Fruit fly (Drosophila melanogaster) whole organism, embryonic: ENCODE data around the gene CG43901.

Experiments
- Abd-B ChIP-seq: fragments of 200-800 bp; sonication (Bioruptor generic); optimal IDR thresholded peaks from 2 replicates; lab custom pipeline; 2018; ENCODE audit warnings: missing biosample characterization, mild to moderate bottlenecking, missing genetic modification characterization, moderate library complexity
- Aef1 ChIP-seq: fragments of 200-800 bp; sonication (Bioruptor generic); IDR thresholded peaks from 3 replicates; pipeline ENCODE4 v1.3.6; 2022; ENCODE audit warnings: missing biosample characterization, missing genetic modification characterization
- Atf3 ChIP-seq: fragments of 200-800 bp; sonication (Bioruptor generic); optimal IDR thresholded peaks from 3 replicates; lab custom pipeline; 2016; ENCODE audit warnings: missing biosample characterization, missing genetic modification characterization
- Bdp1 ChIP-seq: fragments of 200-800 bp; sonication (Bioruptor generic); optimal IDR thresholded peaks from 3 replicates; lab custom pipeline; 2016; ENCODE audit warnings: missing biosample characterization, missing genetic modification characterization
- Bteb2 ChIP-seq: fragments of 200-800 bp; sonication (Bioruptor generic); optimal IDR thresholded peaks from 2 replicates; lab custom pipeline; 2016; ENCODE audit warnings: missing biosample characterization, missing genetic modification characterization
- CG11398 ChIP-seq: fragments of 200-800 bp; sonication (Bioruptor generic); optimal IDR thresholded peaks from 2 replicates; lab custom pipeline; 2016; ENCODE audit warnings: missing biosample characterization, missing genetic modification characterization
- CG12155 ChIP-seq: fragments of 200-800 bp; sonication (Bioruptor generic); optimal IDR thresholded peaks from 3 replicates; lab custom pipeline; 2016; ENCODE audit warnings: missing biosample characterization, missing genetic modification characterization
- CG12744 ChIP-seq: fragments of 200-800 bp; sonication (Bioruptor generic); optimal IDR thresholded peaks from 2 replicates; lab custom pipeline; 2016; ENCODE audit warnings: missing biosample characterization, missing genetic modification characterization
- CG13424 ChIP-seq: fragments of 200-800 bp; sonication (Bioruptor generic); optimal IDR thresholded peaks from 2 replicates; lab custom pipeline; 2019; ENCODE audit warnings: missing biosample characterization, mild to moderate bottlenecking, missing genetic modification characterization, moderate library complexity
- CG13894 ChIP-seq: fragments of 200-800 bp; sonication (Bioruptor generic); optimal IDR thresholded peaks from 3 replicates; lab custom pipeline; 2018; ENCODE audit warnings: missing biosample characterization, mild to moderate bottlenecking, missing genetic modification characterization, moderate library complexity
- CG14050 ChIP-seq: fragments of 200-800 bp; sonication (Bioruptor generic); IDR thresholded peaks from 3 replicates; pipeline ENCODE4 v1.3.6; 2022; ENCODE audit warnings: missing biosample characterization, missing genetic modification characterization
- CG16815 ChIP-seq: fragments of 200-800 bp; sonication (Bioruptor generic); optimal IDR thresholded peaks from 3 replicates; lab custom pipeline; 2017; ENCODE audit warnings: missing biosample characterization, mild to moderate bottlenecking, missing genetic modification characterization
- CG17361 ChIP-seq: fragments of 200-800 bp; sonication (Bioruptor generic); IDR thresholded peaks from 3 replicates; pipeline ENCODE4 v1.3.6; 2022; ENCODE audit warnings: missing biosample characterization, missing genetic modification characterization
- CG18764 ChIP-seq: fragments of 200-800 bp; sonication (Bioruptor generic); optimal IDR thresholded peaks from 3 replicates; lab custom pipeline; 2016; ENCODE audit warnings: missing biosample characterization, missing genetic modification characterization
- CG2712 ChIP-seq: fragments of 200-800 bp; optimal IDR thresholded peaks from 3 replicates; lab custom pipeline; 2019; ENCODE audit warnings: missing biosample characterization, mild to moderate bottlenecking, missing genetic modification characterization, moderate library complexity
- CG32772 ChIP-seq: fragments of 200-800 bp; sonication (Bioruptor generic); IDR thresholded peaks from 2 replicates; pipeline ENCODE4 v1.3.6; 2022; ENCODE audit warnings: missing biosample characterization, missing genetic modification characterization
- CG3995 ChIP-seq: fragments of 200-800 bp; sonication (Bioruptor generic); optimal IDR thresholded peaks from 3 replicates; lab custom pipeline; 2016; ENCODE audit warnings: missing biosample characterization, missing genetic modification characterization
- CG5245 ChIP-seq: fragments of 200-800 bp; sonication (Bioruptor generic); optimal IDR thresholded peaks from 3 replicates; lab custom pipeline; 2016; ENCODE audit warnings: missing biosample characterization, missing genetic modification characterization
- CG6254 ChIP-seq: fragments of 200-800 bp; sonication (Bioruptor generic); optimal IDR thresholded peaks from 3 replicates; lab custom pipeline; 2017; ENCODE audit warnings: mild to moderate bottlenecking, missing biosample characterization, missing genetic modification reagents, missing genetic modification characterization
- CG6683 ChIP-seq: fragments of 200-800 bp; sonication (Bioruptor generic); optimal IDR thresholded peaks from 2 replicates; lab custom pipeline; 2017; ENCODE audit warnings: missing biosample characterization, mild to moderate bottlenecking, missing genetic modification characterization, missing genetic modification reagents
- CG7357 ChIP-seq: fragments of 200-800 bp; sonication (Bioruptor generic); IDR thresholded peaks from 3 replicates; pipeline ENCODE4 v1.3.6; 2022; ENCODE audit warnings: missing biosample characterization, missing genetic modification characterization
- CG7372 ChIP-seq: fragments of 200-800 bp; sonication (Bioruptor generic); IDR thresholded peaks from 2 replicates; pipeline ENCODE4 v1.3.6; 2022; ENCODE audit warnings: missing biosample characterization, missing genetic modification characterization
- Dp ChIP-seq: fragments of 200-800 bp; sonication (Bioruptor generic); optimal IDR thresholded peaks from 2 replicates; lab custom pipeline; 2018; ENCODE audit warnings: missing biosample characterization, mild to moderate bottlenecking, missing genetic modification characterization, moderate library complexity
- Dref ChIP-seq: fragments of 200-800 bp; sonication (Bioruptor generic); IDR thresholded peaks from 2 replicates; pipeline ENCODE4 v1.3.6; 2022; ENCODE audit warnings: missing biosample characterization, missing genetic modification characterization
- Fer3 ChIP-seq: fragments of 200-800 bp; sonication (Bioruptor generic); optimal IDR thresholded peaks from 2 replicates; lab custom pipeline; 2018; ENCODE audit warnings: missing biosample characterization, mild to moderate bottlenecking, missing genetic modification characterization, moderate library complexity
- H2.0 ChIP-seq: fragments of 200-800 bp; sonication (Bioruptor generic); IDR thresholded peaks from 2 replicates; pipeline ENCODE4 v1.3.6; 2022; ENCODE audit warnings: missing biosample characterization, missing genetic modification characterization
- HLH4C ChIP-seq: fragments of 200-800 bp; sonication (Bioruptor generic); IDR thresholded peaks from 3 replicates; pipeline ENCODE4 v1.3.6; 2022; ENCODE audit warnings: missing biosample characterization, missing genetic modification characterization; ENCODE audit not compliant: partially characterized antibody
- Med ChIP-seq: fragments of 200-800 bp; sonication (Bioruptor generic); peaks from one replicate; lab custom pipeline; 2016; ENCODE audit warnings: missing biosample characterization, missing genetic modification characterization, mild to moderate bottlenecking, inconsistent platforms, moderate library complexity
- Mes4 ChIP-seq: fragments of 200-800 bp; sonication (Bioruptor generic); optimal IDR thresholded peaks from 2 replicates; lab custom pipeline; 2016; ENCODE audit warnings: missing biosample characterization, missing genetic modification characterization
- NfI ChIP-seq: fragments of 200-800 bp; sonication (Bioruptor generic); optimal IDR thresholded peaks from 3 replicates; lab custom pipeline; 2018; ENCODE audit warnings: missing biosample characterization, mild to moderate bottlenecking, missing genetic modification characterization, moderate library complexity
- bab2 ChIP-seq: fragments of 200-800 bp; sonication (Bioruptor generic); optimal IDR thresholded peaks from 2 replicates; lab custom pipeline; 2016; ENCODE audit warnings: missing biosample characterization, missing genetic modification characterization
- bowl ChIP-seq: fragments of 200-800 bp; sonication (Bioruptor generic); IDR thresholded peaks from 2 replicates; pipeline ENCODE4 v1.3.6; 2022; ENCODE audit warnings: missing biosample characterization, missing genetic modification characterization
- chif ChIP-seq, 2 experiments: fragments of 200-800 bp; sonication (Bioruptor generic); optimal IDR thresholded peaks; 3 replicates each; lab custom pipeline; 2016; ENCODE audit warnings: missing biosample characterization in 2 of 2, missing genetic modification characterization in 2 of 2
- en ChIP-seq: fragments of 200-800 bp; sonication (Bioruptor generic); optimal IDR thresholded peaks from 2 replicates; lab custom pipeline; 2016; ENCODE audit warnings: missing biosample characterization, missing genetic modification characterization
- exex ChIP-seq: fragments of 200-800 bp; sonication (Bioruptor generic); optimal IDR thresholded peaks from 4 replicates; lab custom pipeline; 2018; ENCODE audit warnings: missing biosample characterization, mild to moderate bottlenecking, missing genetic modification characterization, moderate library complexity
- fd64A ChIP-seq: fragments of 200-800 bp; sonication (Bioruptor generic); optimal IDR thresholded peaks from 3 replicates; lab custom pipeline; 2018; ENCODE audit warnings: missing biosample characterization, mild to moderate bottlenecking, missing genetic modification characterization
- fu2 ChIP-seq: fragments of 200-800 bp; sonication (Bioruptor generic); optimal IDR thresholded peaks from 2 replicates; lab custom pipeline; 2016; ENCODE audit warnings: missing biosample characterization, missing genetic modification characterization
- kah ChIP-seq: fragments of 200-800 bp; sonication (Bioruptor generic); optimal IDR thresholded peaks from 2 replicates; lab custom pipeline; 2018; ENCODE audit warnings: missing biosample characterization, mild to moderate bottlenecking, missing genetic modification characterization
- lbe ChIP-seq: fragments of 200-800 bp; sonication (Bioruptor generic); optimal IDR thresholded peaks from 2 replicates; lab custom pipeline; 2016; ENCODE audit warnings: missing biosample characterization, mild to moderate bottlenecking, missing genetic modification characterization
- maf-S ChIP-seq: fragments of 200-800 bp; sonication (Bioruptor generic); optimal IDR thresholded peaks from 2 replicates; lab custom pipeline; 2016; ENCODE audit warnings: missing biosample characterization, missing genetic modification characterization
- org-1 ChIP-seq: fragments of 200-800 bp; sonication (Bioruptor generic); optimal IDR thresholded peaks from 2 replicates; lab custom pipeline; 2017; ENCODE audit warnings: missing biosample characterization, missing genetic modification characterization
- p53 ChIP-seq: fragments of 200-800 bp; sonication (Bioruptor generic); optimal IDR thresholded peaks from 2 replicates; lab custom pipeline; 2016; ENCODE audit warnings: missing biosample characterization, missing genetic modification characterization
- psq ChIP-seq: fragments of 200-800 bp; sonication (Bioruptor generic); optimal IDR thresholded peaks from 2 replicates; lab custom pipeline; 2017; ENCODE audit warnings: missing biosample characterization, missing genetic modification characterization
- stwl ChIP-seq: fragments of 200-800 bp; sonication (Bioruptor generic); optimal IDR thresholded peaks from 3 replicates; lab custom pipeline; 2018; ENCODE audit warnings: missing biosample characterization, mild to moderate bottlenecking, missing genetic modification characterization, moderate library complexity
- sug ChIP-seq: fragments of 200-800 bp; optimal IDR thresholded peaks from 2 replicates; lab custom pipeline; 2019; ENCODE audit warnings: missing biosample characterization, mild to moderate bottlenecking, missing genetic modification characterization, moderate library complexity
- tna ChIP-seq: fragments of 200-800 bp; sonication (Bioruptor generic); IDR thresholded peaks from 2 replicates; pipeline ENCODE4 v1.3.6; 2022; ENCODE audit warnings: missing biosample characterization, missing genetic modification characterization; ENCODE audit not compliant: partially characterized antibody
- unc-4 ChIP-seq: fragments of 200-800 bp; sonication (Bioruptor generic); IDR thresholded peaks from 2 replicates; pipeline ENCODE4 v1.3.6; 2022; ENCODE audit warnings: missing biosample characterization, missing genetic modification characterization; ENCODE audit not compliant: partially characterized antibody
- vvl ChIP-seq: fragments of 200-800 bp; sonication (Bioruptor generic); IDR thresholded peaks from 2 replicates; pipeline ENCODE4 v1.3.6; 2022; ENCODE audit warnings: missing biosample characterization, missing genetic modification characterization
- wek ChIP-seq: fragments of 200-800 bp; sonication (Bioruptor generic); optimal IDR thresholded peaks from 3 replicates; lab custom pipeline; 2018; ENCODE audit warnings: missing biosample characterization, mild to moderate bottlenecking, missing genetic modification characterization, moderate library complexity

CG43901 gene

DNA sequence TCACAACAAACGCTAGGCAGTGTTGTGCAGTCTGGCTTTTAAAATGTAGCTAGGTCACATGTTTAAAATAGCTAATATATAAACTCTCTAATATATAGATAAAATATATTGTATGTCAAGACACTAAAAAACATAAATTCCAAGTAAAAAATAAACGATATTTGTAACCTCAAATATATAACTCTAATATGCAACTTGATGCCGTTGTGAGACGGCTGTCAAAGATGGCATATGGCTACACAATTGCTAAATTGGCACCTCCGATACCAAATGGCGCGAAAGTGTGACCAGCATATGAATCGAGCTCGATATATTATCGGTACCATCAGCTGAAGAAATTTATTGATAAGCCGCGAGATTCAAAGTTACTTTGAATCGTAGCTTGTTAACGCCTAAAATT lies 6.3 kb upstream of the CG43901 start, which contains the start of gene CG1582 (continued):
- TF ChIP-seq NfI (GFP tag; lab: Kevin White, UChicago) (no peak), Dp (GFP tag; lab: Kevin White, UChicago) (peak; percentile 80), kah (no peak), chif (GFP tag; optimal IDR thresholded peaks at IDR 0.05; lab: Kevin White, UChicago) (no peak), Mes4 (GFP tag; lab: Kevin White, UChicago) (no peak), maf-S (no peak), CG11398 (GFP tag; lab: Kevin White, UChicago) (no peak), CG12155 (peak; percentile 6), CG6683 (GFP tag; lab: Kevin White, UChicago) (no peak), Bteb2 (GFP tag; lab: Kevin White, UChicago) (no peak), wek (GFP tag; lab: Kevin White, UChicago) (no peak), lbe (no peak), stwl (tag; lab: Kevin White, UChicago) (peak; percentile 33), sug (tag; lab: Kevin White, UChicago) (no peak), CG6254 (GFP tag; lab: Kevin White, UChicago) (no peak), tna (no peak), Atf3 (GFP tag; lab: Kevin White, UChicago) (no peak), CG13894 (tag; lab: Kevin White, UChicago) (no peak)

DNA sequence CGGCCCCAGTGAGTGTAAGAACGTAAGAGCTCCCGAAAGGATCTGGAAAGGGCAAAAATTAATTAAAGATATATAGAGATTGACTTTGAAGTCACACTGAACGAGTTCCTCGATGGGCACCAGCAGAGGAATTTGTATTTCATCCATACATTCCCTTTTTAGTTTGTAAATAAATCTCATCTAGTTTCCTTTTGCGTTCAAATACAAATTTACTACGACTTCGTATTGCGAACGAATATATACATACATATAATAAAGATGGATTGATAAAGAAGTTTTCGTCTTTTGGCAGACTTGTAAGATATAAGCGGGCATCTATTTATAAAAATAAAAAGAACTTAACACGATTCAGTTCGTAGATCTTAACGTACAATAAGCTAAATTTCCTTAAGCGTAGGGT lies 5.9 kb upstream of the CG43901 start, which contains the start of gene CG15208:
TSS of gene CG15208 (plus strand) at position 301 of the 400 bp plus-strand sequence.
- TF ChIP-seq fu2 (GFP tag; lab: Kevin White, UChicago) (no peak), unc-4 (GFP tag; lab: Robert Waterston, UW) (0 out of 2 replicates have a peak, but pooled peaks have one; percentile 1)

DNA sequence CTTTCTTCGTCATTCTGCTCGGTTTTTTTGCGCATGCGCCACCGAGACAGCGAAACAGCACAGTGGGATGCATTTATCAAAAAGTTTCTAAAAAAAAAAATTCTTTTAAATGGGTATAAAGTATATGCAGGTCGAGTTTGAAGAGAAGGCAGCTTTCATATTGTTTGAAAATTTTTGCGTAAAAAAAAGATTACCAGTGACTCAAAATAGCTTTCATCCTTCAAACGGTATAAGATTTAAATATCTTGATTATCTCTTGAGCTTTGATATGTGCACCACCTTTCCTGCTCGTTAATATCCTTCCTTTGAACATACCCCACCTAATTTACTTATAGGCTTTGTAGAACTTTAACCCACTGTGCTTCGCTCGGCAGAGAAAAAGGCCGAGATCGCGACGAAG lies 520 bp upstream of the CG43901 start:
- TF ChIP-seq Abd-B (GFP tag; lab: Kevin White, UChicago) (peak; percentile 45), Bdp1 (GFP tag; lab: Kevin White, UChicago) (peak; percentile 21), bab2 (GFP tag; lab: Kevin White, UChicago) (no peak), CG3995 (no peak), CG17361 (peak; percentile 86), CG2712 (tag; lab: Kevin White, UChicago) (peak; percentile 73), CG5245 (peak; percentile 54), Fer3 (tag; lab: Kevin White, UChicago) (peak; percentile 29), Med (GFP tag; lab: Kevin White, UChicago) (peak; percentile 85), sug (tag; lab: Kevin White, UChicago) (no peak), CG14050 (no peak; the same call in 2 of the 3 replicates), CG12744 (peak; percentile 4), CG16815 (GFP tag; lab: Kevin White, UChicago) (peak; percentile 53), H2.0 (GFP tag; lab: Robert Waterston, UW) (0 out of 2 replicates have a peak, but pooled peaks have one; percentile 36), Dref (GFP tag; lab: Robert Waterston, UW) (no peak), CG7357 (GFP tag; lab: Robert Waterston, UW) (no peak), psq (GFP tag; lab: Kevin White, UChicago) (no peak), fd64A (no peak), vvl (GFP tag; lab: Robert Waterston, UW) (peak; percentile 71), Aef1 (GFP tag; lab: Robert Waterston, UW) (peak; percentile 53; the same call in 1 of the 3 replicates), CG18764 (GFP tag; lab: Kevin White, UChicago) (no peak), p53 (GFP tag; lab: Kevin White, UChicago) (no peak), org-1 (peak; percentile 57), bowl (GFP tag; lab: Robert Waterston, UW) (no peak), CG13424 (tag; lab: Kevin White, UChicago) (peak; percentile 72), CG32772 (GFP tag; lab: Robert Waterston, UW) (0 out of 2 replicates have a peak, but pooled peaks have one; percentile 5), en (peak; percentile 19), exex (no peak), HLH4C (GFP tag; lab: Robert Waterston, UW) (no peak), CG7372 (GFP tag; lab: Robert Waterston, UW) (no peak)
